Fruit fly (Drosophila melanogaster) whole organism, embryonic: ENCODE measurements around the gene beat-Vc.

Experiments used
- Awh ChIP-seq: fragments of 200-800 bp; sonication (Bioruptor generic); IDR thresholded peaks from 2 replicates; pipeline ENCODE4, ENCODE4 v1.3.6; 2022; ENCODE audit warnings: missing biosample characterization, missing genetic modification characterization
- CG10979 ChIP-seq: fragments of 200-800 bp; sonication (Bioruptor generic); optimal IDR thresholded peaks from 2 replicates; lab custom pipeline; 2018; ENCODE audit warnings: missing biosample characterization, mild to moderate bottlenecking, missing genetic modification characterization, moderate library complexity
- CG18476 ChIP-seq: fragments of 200-800 bp; sonication (Bioruptor generic); optimal IDR thresholded peaks from 2 replicates; lab custom pipeline; 2016; ENCODE audit warnings: missing biosample characterization, mild to moderate bottlenecking, missing genetic modification characterization
- CG3281 ChIP-seq: fragments of 200-800 bp; sonication (Bioruptor generic); optimal IDR thresholded peaks from 3 replicates; lab custom pipeline; 2017; ENCODE audit warnings: missing biosample characterization, mild to moderate bottlenecking, missing genetic modification characterization
- CG4404 ChIP-seq: fragments of 200-800 bp; sonication (Bioruptor generic); IDR thresholded peaks from 2 replicates; pipeline ENCODE4 v1.3.6; 2022; ENCODE audit warnings: missing biosample characterization, missing genetic modification characterization
- CG4617 ChIP-seq: fragments of 200-800 bp; sonication (Bioruptor generic); optimal IDR thresholded peaks from 3 replicates; lab custom pipeline; 2016; ENCODE audit warnings: missing biosample characterization, missing genetic modification characterization, borderline replicate concordance
- CG4730 ChIP-seq: fragments of 200-800 bp; sonication (Bioruptor generic); IDR thresholded peaks from 2 replicates; pipeline ENCODE4 v1.3.6; 2022; ENCODE audit warnings: missing biosample characterization, missing genetic modification characterization
- HLH3B ChIP-seq: fragments of 200-800 bp; sonication (Bioruptor generic); IDR thresholded peaks from 2 replicates; pipeline ENCODE4 v1.3.6; 2022; ENCODE audit warnings: missing biosample characterization, missing genetic modification characterization
- hb ChIP-seq: fragments of 200-800 bp; sonication (Bioruptor generic); IDR thresholded peaks from 3 replicates; pipeline ENCODE4 v1.3.6; 2022; ENCODE audit warnings: missing biosample characterization, missing genetic modification characterization; ENCODE audit not compliant: partially characterized antibody
- lola ChIP-seq, 3 experiments: fragments of >200 bp in 2 of 3; fragments of 200-800 bp in 1 of 3; sonication (Bioruptor generic) in 1 of 3; optimal IDR thresholded peaks; 2 replicates each; lab custom pipeline; 2017 to 2019; ENCODE audit warnings: missing biosample characterization in 3 of 3, missing genetic modification characterization in 3 of 3, mild to moderate bottlenecking in 1 of 3, moderate library complexity in 1 of 3
- sima ChIP-seq: fragments of 200-800 bp; sonication (Bioruptor generic); optimal IDR thresholded peaks from 2 replicates; lab custom pipeline; 2016; ENCODE audit warnings: missing biosample characterization, missing genetic modification characterization

DNA sequence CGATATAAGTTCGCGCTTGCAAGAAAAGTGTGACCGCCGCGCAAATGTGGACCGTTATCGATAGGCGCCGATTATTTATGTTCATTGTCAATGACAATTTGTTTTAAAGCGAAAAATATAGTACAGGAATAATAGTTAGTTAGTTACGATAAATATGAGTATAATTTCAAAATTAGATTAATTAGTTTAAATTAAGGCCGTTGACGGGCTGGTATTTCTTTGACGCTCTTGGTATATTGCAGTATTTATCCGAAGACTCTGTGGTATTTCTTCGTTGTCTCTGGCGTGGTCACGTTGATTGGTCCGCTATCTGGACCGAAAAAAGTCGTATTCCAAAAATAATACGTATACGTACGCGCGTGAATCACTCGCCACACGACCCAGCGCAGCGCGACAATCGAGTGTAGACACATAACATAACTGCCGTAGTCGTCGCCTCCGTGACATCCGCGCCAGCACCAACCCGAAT is 85.4 kb downstream of the beat-Vc start:
- no peak for TF ChIP-seq lola (GFP tag; optimal IDR thresholded peaks at IDR 0.05; lab: Kevin White, UChicago)
- no peak for TF ChIP-seq Awh (GFP tag; lab: Robert Waterston, UW)
- TF ChIP-seq CG4617 (GFP tag; lab: Kevin White, UChicago) = peak; percentile 12
- peak; percentile 28 for TF ChIP-seq CG10979 (tag; lab: Kevin White, UChicago)
- no peak for TF ChIP-seq HLH3B
- TF ChIP-seq sima (GFP tag; lab: Kevin White, UChicago) = no peak
- TF ChIP-seq CG4730 (GFP tag; lab: Robert Waterston, UW) = no peak
- TF ChIP-seq CG18476 (GFP tag; lab: Kevin White, UChicago) = no peak
- no peak for TF ChIP-seq hb (GFP tag; lab: Robert Waterston, UW)
- no peak for TF ChIP-seq CG4404 (GFP tag; lab: Robert Waterston, UW)
- TF ChIP-seq CG3281 (GFP tag; lab: Kevin White, UChicago) = no peak
